Worm (Caenorhabditis elegans) whole organism, L4 larva: Measurements from ENCODE around the gene npr-13.
"Not testable (repeated sequence)": the region's sequence is repeated elsewhere in the genome, so short reads cannot be mapped to it uniquely, and the experiment has no call there.

Experiments
- D1046.2 ChIP-seq: fragments of 200-800 bp; sonication (Bioruptor generic); IDR thresholded peaks from 2 replicates; pipeline ENCODE4 v1.3.6; 2022; ENCODE audit warnings: missing genetic modification characterization, missing compliant biosample characterization
- F26F4.8 ChIP-seq: fragments of 200-800 bp; sonication (Bioruptor generic); conservative IDR thresholded peaks from 2 replicates; pipeline ENCODE4 v1.3.6; 2022; ENCODE audit warnings: missing genetic modification characterization, missing compliant biosample characterization
- F49E8.2 ChIP-seq: sonication (generic microtip); optimal IDR thresholded peaks from 2 replicates; lab custom pipeline; 2016; ENCODE audit warnings: missing compliant biosample characterization, mild to moderate bottlenecking, missing genetic modification characterization, borderline replicate concordance
- Y105C5A.15 ChIP-seq: fragments of 200-800 bp; sonication (Bioruptor generic); IDR thresholded peaks from 2 replicates; pipeline ENCODE4 v1.3.6; 2022; ENCODE audit warnings: missing genetic modification characterization, missing compliant biosample characterization
- ceh-62 ChIP-seq: sonication (generic microtip); optimal IDR thresholded peaks from 2 replicates; lab custom pipeline; 2017; ENCODE audit warnings: missing biosample characterization, missing genetic modification characterization
- cey-2 ChIP-seq: sonication (generic microtip); optimal IDR thresholded peaks from 3 replicates; lab custom pipeline; 2017; ENCODE audit warnings: missing genetic modification characterization, mild to moderate bottlenecking, missing compliant biosample characterization, antibody characterized with exemption, borderline replicate concordance; ENCODE audit not compliant: insufficient read depth
- dmd-6 ChIP-seq: fragments of 200-800 bp; sonication (Bioruptor generic); IDR thresholded peaks from 2 replicates; pipeline ENCODE4 v1.3.6; 2022; ENCODE audit warnings: missing genetic modification reagents, missing genetic modification characterization, missing compliant biosample characterization
- dmd-8 ChIP-seq: fragments of 200-800 bp; sonication (Bioruptor generic); IDR thresholded peaks from 2 replicates; pipeline ENCODE4 v1.3.6; 2022; ENCODE audit warnings: missing genetic modification characterization, missing compliant biosample characterization
- duxl-1 ChIP-seq: sonication (generic microtip); optimal IDR thresholded peaks from 2 replicates; lab custom pipeline; 2016; ENCODE audit warnings: mild to moderate bottlenecking, missing genetic modification characterization, moderate library complexity, missing compliant biosample characterization; ENCODE audit not compliant: poor library complexity
- dve-1 ChIP-seq: sonication (generic microtip); optimal IDR thresholded peaks from 2 replicates; lab custom pipeline; 2017; ENCODE audit warnings: antibody characterized with exemption, mild to moderate bottlenecking, missing genetic modification characterization, missing compliant biosample characterization; ENCODE audit not compliant: insufficient read depth
- gei-8 ChIP-seq: fragments of 200-800 bp; sonication (Bioruptor generic); optimal IDR thresholded peaks from 2 replicates; lab custom pipeline; 2018; ENCODE audit warnings: mild to moderate bottlenecking, missing genetic modification characterization, missing compliant biosample characterization
- hif-1 ChIP-seq, 2 experiments: sonication (generic microtip); optimal IDR thresholded peaks; 2 replicates each; lab custom pipeline; 2016 to 2017; ENCODE audit warnings: missing compliant biosample characterization in 2 of 2, missing genetic modification characterization in 2 of 2, missing genetic modification reagents in 2 of 2, missing genotype in 2 of 2, mild to moderate bottlenecking in 1 of 2
- hlh-11 ChIP-seq: fragments of 200-800 bp; sonication (Bioruptor generic); optimal IDR thresholded peaks from 2 replicates; lab custom pipeline; 2018; ENCODE audit warnings: mild to moderate bottlenecking, missing genetic modification characterization, missing compliant biosample characterization
- hlh-30 ChIP-seq: sonication (generic microtip); optimal IDR thresholded peaks from 2 replicates; lab custom pipeline; 2017; ENCODE audit warnings: antibody characterized with exemption, mild to moderate bottlenecking, missing genetic modification characterization, missing compliant biosample characterization; ENCODE audit not compliant: insufficient read depth
- hmg-1.1 ChIP-seq: fragments of 200-800 bp; sonication (Bioruptor generic); IDR thresholded peaks from 2 replicates; pipeline ENCODE4 v1.3.6; 2022; ENCODE audit warnings: missing genetic modification reagents, missing genetic modification characterization, missing compliant biosample characterization
- lim-7 ChIP-seq: fragments of 200-800 bp; sonication (Bioruptor generic); IDR thresholded peaks from 2 replicates; pipeline ENCODE4 v1.3.6; 2022; ENCODE audit warnings: missing genetic modification characterization, missing compliant biosample characterization
- lin-29 ChIP-seq: fragments of 200-800 bp; sonication (Bioruptor generic); IDR thresholded peaks from 2 replicates; pipeline ENCODE4 v1.3.6; 2022; ENCODE audit warnings: missing genetic modification reagents, missing genetic modification characterization, missing compliant biosample characterization
- lin-39 ChIP-seq: fragments of 150-350 bp; optimal IDR thresholded peaks from 2 replicates; lab custom pipeline; 2014; ENCODE audit warnings: missing biosample characterization, missing genetic modification reagents, missing genetic modification characterization
- lir-3 ChIP-seq: sonication (generic microtip); optimal IDR thresholded peaks from 2 replicates; lab custom pipeline; 2016; ENCODE audit warnings: mild to moderate bottlenecking, missing genetic modification characterization, missing compliant biosample characterization
- mdt-29 ChIP-seq: fragments of 200-800 bp; sonication (Bioruptor generic); IDR thresholded peaks from 2 replicates; pipeline ENCODE4 v1.3.6; 2022; ENCODE audit warnings: missing genetic modification reagents, missing genetic modification characterization, missing compliant biosample characterization
- mes-2 ChIP-seq: sonication (generic microtip); optimal IDR thresholded peaks from 2 replicates; lab custom pipeline; 2016; ENCODE audit warnings: missing genotype, mild to moderate bottlenecking, missing genetic modification characterization, missing compliant biosample characterization; ENCODE audit not compliant: poor library complexity, severe bottlenecking
- nhr-111 ChIP-seq: fragments of 200-800 bp; sonication (Bioruptor generic); optimal IDR thresholded peaks from 2 replicates; lab custom pipeline; 2018; ENCODE audit warnings: mild to moderate bottlenecking, missing genetic modification characterization, missing compliant biosample characterization
- nhr-28 ChIP-seq: fragments of 150-350 bp; optimal IDR thresholded peaks from 2 replicates; lab custom pipeline; 2014; ENCODE audit warnings: missing biosample characterization, missing genetic modification characterization
- nhr-42 ChIP-seq: fragments of 200-800 bp; sonication (Bioruptor generic); IDR thresholded peaks from 2 replicates; pipeline ENCODE4 v1.3.6; 2022; ENCODE audit warnings: missing genetic modification characterization, missing compliant biosample characterization
- nhr-6 ChIP-seq: fragments of 150-350 bp; optimal IDR thresholded peaks from 2 replicates; lab custom pipeline; 2014; ENCODE audit warnings: missing biosample characterization, missing genetic modification characterization
- nhr-76 ChIP-seq: fragments of 150-350 bp; optimal IDR thresholded peaks from 2 replicates; lab custom pipeline; 2014; ENCODE audit warnings: missing biosample characterization, missing genetic modification characterization
- nhr-77 ChIP-seq: fragments of 150-350 bp; optimal IDR thresholded peaks from 2 replicates; lab custom pipeline; 2014; ENCODE audit warnings: missing biosample characterization, missing genetic modification characterization
- pqm-1 ChIP-seq: sonication (generic microtip); optimal IDR thresholded peaks from 2 replicates; lab custom pipeline; 2017; ENCODE audit warnings: missing biosample characterization, missing genetic modification characterization
- saeg-2 ChIP-seq: fragments of 200-800 bp; sonication (Bioruptor generic); IDR thresholded peaks from 2 replicates; pipeline ENCODE4 v1.3.6; 2022; ENCODE audit warnings: missing genetic modification reagents, missing genetic modification characterization, missing compliant biosample characterization
- sdz-12 ChIP-seq: fragments of 200-800 bp; sonication (Bioruptor generic); optimal IDR thresholded peaks from 2 replicates; lab custom pipeline; 2018; ENCODE audit warnings: mild to moderate bottlenecking, missing genetic modification characterization, missing compliant biosample characterization
- skn-1 ChIP-seq: fragments of 150-350 bp; optimal IDR thresholded peaks from 2 replicates; lab custom pipeline; 2014; ENCODE audit warnings: missing biosample characterization, missing genetic modification characterization
- snpc-1.2 ChIP-seq: fragments of 200-800 bp; sonication (Bioruptor generic); IDR thresholded peaks from 2 replicates; pipeline ENCODE4 v1.3.6; 2022; ENCODE audit warnings: missing genetic modification reagents, missing genetic modification characterization, missing compliant biosample characterization
- spr-3 ChIP-seq: fragments of 200-800 bp; sonication (Bioruptor generic); optimal IDR thresholded peaks from 2 replicates; lab custom pipeline; 2018; ENCODE audit warnings: mild to moderate bottlenecking, missing genetic modification characterization, missing compliant biosample characterization
- tag-97 ChIP-seq: fragments of 200-800 bp; sonication (Bioruptor generic); IDR thresholded peaks from 2 replicates; pipeline ENCODE4 v1.3.6; 2022; ENCODE audit warnings: missing genetic modification characterization, missing compliant biosample characterization
- unc-39 ChIP-seq: sonication (generic microtip); optimal IDR thresholded peaks from 2 replicates; lab custom pipeline; 2017; ENCODE audit warnings: missing biosample characterization, missing genetic modification characterization
- unc-62 ChIP-seq, 3 experiments: fragments of 150-350 bp in 1 of 3; sonication (generic microtip); optimal IDR thresholded peaks in 2 of 3; peaks in 1 of 3; 1 replicate in 1 of 3; 2 replicates in 2 of 3; lab custom pipeline; 2014 to 2017; ENCODE audit warnings: missing biosample characterization in 3 of 3, missing genetic modification characterization in 3 of 3, missing genetic modification reagents in 3 of 3, missing genotype in 1 of 3

Gene npr-13

DNA sequence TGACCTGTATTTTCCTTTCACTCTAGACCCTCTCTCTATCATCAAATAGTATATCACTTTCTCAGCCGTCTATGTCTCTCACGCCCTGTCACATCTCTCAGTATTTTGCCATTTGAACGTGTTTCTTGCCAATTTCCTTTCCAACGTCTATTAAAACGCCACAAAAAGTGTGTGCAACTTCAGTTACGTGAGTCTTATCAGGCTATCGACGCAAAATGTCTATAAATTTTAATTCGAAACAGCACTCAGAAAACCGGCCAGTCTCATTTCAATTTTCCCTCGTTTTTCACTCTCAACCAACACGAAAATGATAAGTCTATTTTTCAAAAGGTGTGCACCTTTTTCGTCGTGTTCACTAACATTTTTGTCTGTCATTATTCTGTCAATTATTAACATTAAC is 37.2 kb upstream of the npr-13 start, which contains the start of gene mpst-3 (continued):
- TF ChIP-seq mes-2 (tag; lab: Kevin White, UChicago): peak; percentile 39
- TF ChIP-seq dve-1 (tag; lab: Kevin White, UChicago): peak; percentile 33
- TF ChIP-seq snpc-1.2: no peak
- TF ChIP-seq pqm-1 (tag; lab: Kevin White, UChicago): peak; percentile 86
- TF ChIP-seq sdz-12 (GFP tag; lab: Kevin White, UChicago): no peak
- no peak for TF ChIP-seq lin-39 (tag; lab: Kevin White, UChicago)
- no peak for TF ChIP-seq unc-39 (tag; lab: Kevin White, UChicago)
- peak; percentile 79 for TF ChIP-seq hlh-11 (tag; lab: Kevin White, UChicago)
- TF ChIP-seq nhr-6: peak; percentile 66
- TF ChIP-seq duxl-1 (tag; lab: Kevin White, UChicago): no peak
- TF ChIP-seq F49E8.2 (tag; lab: Kevin White, UChicago): no peak
- no peak for TF ChIP-seq nhr-76 (tag; lab: Kevin White, UChicago)

DNA sequence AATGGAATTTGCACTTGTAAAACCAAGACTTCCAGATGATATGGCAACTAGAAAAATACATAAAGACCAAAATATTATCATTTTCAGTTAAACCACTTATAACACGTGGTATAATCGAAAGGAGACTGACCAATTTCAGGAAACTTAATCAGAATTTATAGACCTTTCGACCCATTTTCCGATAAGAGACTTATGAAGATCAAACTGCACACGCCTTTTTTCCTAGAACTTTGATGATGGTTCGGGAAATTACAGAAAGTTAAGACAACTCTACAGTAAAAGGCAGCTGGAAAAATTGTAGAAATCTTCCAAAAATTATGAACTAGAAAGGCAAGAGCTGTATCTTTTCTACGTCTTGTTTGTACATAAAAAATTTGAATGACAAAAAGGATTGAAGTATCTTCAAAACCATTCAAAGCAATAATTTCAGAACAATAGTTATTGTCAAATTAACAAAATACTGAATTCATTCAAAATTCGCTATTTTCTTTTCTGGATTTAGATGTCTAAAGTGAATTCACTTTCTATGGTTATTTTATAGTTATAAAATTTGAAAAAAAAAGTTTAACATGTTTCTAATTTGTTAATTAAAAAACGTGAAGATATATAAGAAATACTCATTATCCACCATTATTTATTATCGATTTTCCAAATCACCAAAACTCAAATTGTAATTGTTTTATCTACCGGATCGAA is 35.1 kb upstream of the npr-13 start, which contains the start of the genes mpst-2 and H12D21.5:
Gene mpst-2, minus strand, starts transcription at position 101 of the 696 bp plus-strand sequence.
Gene H12D21.5, plus strand, starts transcription at position 646 of the 696 bp plus-strand sequence.
- TF ChIP-seq F49E8.2 (tag; lab: Kevin White, UChicago) (no peak), hif-1 (tag; optimal IDR thresholded peaks at IDR 0.05; lab: Kevin White, UChicago) (no peak), spr-3 (GFP tag; lab: Kevin White, UChicago) (no peak), D1046.2 (GFP tag; lab: Robert Waterston, UW) (no peak), nhr-111 (GFP tag; lab: Kevin White, UChicago) (no peak), nhr-77 (tag; lab: Kevin White, UChicago) (no peak), unc-62 (GFP tag; optimal IDR thresholded peaks at IDR 0.05 in 1 of 2; lab: Kevin White, UChicago) (no peak), unc-62 (tag; optimal IDR thresholded peaks at IDR 0.05; lab: Kevin White, UChicago) (no peak), cey-2 (tag; lab: Kevin White, UChicago) (no peak), dmd-6 (no peak), ceh-62 (tag; lab: Kevin White, UChicago) (no peak), lin-29 (GFP tag; lab: Robert Waterston, UW) (no peak), nhr-42 (GFP tag; lab: Robert Waterston, UW) (no peak), hmg-1.1 (GFP tag; lab: Robert Waterston, UW) (no peak), tag-97 (no peak), F26F4.8 (GFP tag; lab: Robert Waterston, UW) (no peak), gei-8 (GFP tag; lab: Kevin White, UChicago) (no peak), dve-1 (tag; lab: Kevin White, UChicago) (no peak), dmd-8 (GFP tag; lab: Robert Waterston, UW) (no peak)
- TF ChIP-seq, all 104 proteins: peak for 0

DNA sequence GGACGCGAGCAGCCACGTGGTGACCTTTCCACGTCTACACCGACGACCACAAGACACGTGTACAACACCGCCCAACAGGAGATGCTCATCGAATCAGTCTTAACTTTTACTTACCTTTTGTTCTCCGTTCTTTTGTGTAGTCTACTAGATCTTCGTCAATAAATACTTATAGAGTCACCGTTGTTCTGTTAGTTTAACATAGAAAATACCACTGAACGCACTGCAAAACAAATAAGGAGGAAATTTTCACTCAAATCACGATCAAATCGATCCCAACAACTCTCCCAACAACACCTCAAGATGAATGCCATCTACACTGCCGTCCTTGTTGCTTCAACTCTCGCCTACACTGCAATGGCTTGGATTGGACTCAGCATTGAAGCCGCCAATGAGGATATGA is 32.4 kb upstream of the npr-13 start, which contains the start of gene nspa-2:
Gene nspa-2, plus strand, starts transcription at position 301 of the 400 bp plus-strand sequence.
- not testable (repeated sequence) for TF ChIP-seq lim-7 (GFP tag; lab: Robert Waterston, UW); mdt-29; skn-1 (tag; lab: Kevin White, UChicago)

DNA sequence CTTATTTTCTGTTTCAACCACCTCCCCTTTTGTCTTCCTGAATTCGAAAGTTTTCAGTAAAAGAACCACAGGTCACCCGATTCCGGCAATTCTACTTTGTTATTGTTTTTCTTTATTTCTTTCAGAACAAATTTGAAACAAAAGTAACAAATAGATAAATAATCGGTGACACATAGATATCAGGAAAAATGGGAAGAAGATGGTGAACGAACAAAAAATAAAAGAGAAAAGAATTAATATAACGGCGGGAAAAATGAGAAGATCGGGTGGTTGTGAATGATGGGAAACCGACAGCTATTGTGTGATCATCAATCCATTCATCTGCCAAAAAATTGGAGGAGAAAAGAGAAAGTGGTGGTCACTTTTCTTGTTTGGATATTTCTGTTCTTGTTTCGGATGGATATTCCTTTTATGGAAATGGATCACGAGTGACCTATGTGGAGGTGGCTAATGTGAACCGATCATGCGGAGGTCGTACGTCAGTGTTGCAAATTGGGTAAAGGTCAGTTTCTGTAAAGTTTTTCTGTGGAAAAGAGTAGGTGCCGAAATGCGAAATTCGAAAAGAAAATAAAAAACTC is 18.9 kb upstream of the npr-13 start:
- peak; percentile 8 for TF ChIP-seq nhr-28 (tag; lab: Kevin White, UChicago)
- no peak for TF ChIP-seq lir-3 (tag; lab: Kevin White, UChicago)
- no peak for TF ChIP-seq saeg-2 (GFP tag; lab: Robert Waterston, UW)
- peak in 1 of 2 experiments; percentile 62 for TF ChIP-seq unc-62 (GFP tag; optimal IDR thresholded peaks at IDR 0.05 in 1 of 2; lab: Kevin White, UChicago)
- TF ChIP-seq unc-62 (tag; optimal IDR thresholded peaks at IDR 0.05; lab: Kevin White, UChicago): no peak
- TF ChIP-seq hlh-11 (tag; lab: Kevin White, UChicago): peak; percentile 11
- TF ChIP-seq Y105C5A.15 (GFP tag; lab: Robert Waterston, UW): no peak
- peak; percentile 29 for TF ChIP-seq hlh-30 (tag; lab: Kevin White, UChicago)
